Fruit fly (Drosophila melanogaster) whole organism, prepupa: ENCODE measurements around the gene bab1.
A peak's percentile ranks its signal among the peaks of the same experiment; 100 is the strongest.

ENCODE experiments used
- CG10631 ChIP-seq: fragments of 200-800 bp; sonication (Bioruptor generic); optimal IDR thresholded peaks from 2 replicates; lab custom pipeline; 2016; ENCODE audit warnings: missing biosample characterization, missing genetic modification characterization
- CG11294 ChIP-seq: fragments of 200-800 bp; sonication (Bioruptor generic); IDR thresholded peaks from 2 replicates; pipeline ENCODE4 v1.3.6; 2022; ENCODE audit warnings: missing biosample characterization, missing genetic modification characterization
- CG11762 ChIP-seq: fragments of 200-800 bp; sonication (Bioruptor generic); optimal IDR thresholded peaks from 3 replicates; lab custom pipeline; 2016; ENCODE audit warnings: missing biosample characterization, missing genetic modification characterization; ENCODE audit not compliant: insufficient read depth
- CG11902 ChIP-seq: fragments of 200-800 bp; sonication (Bioruptor generic); optimal IDR thresholded peaks from 3 replicates; lab custom pipeline; 2016; ENCODE audit warnings: missing biosample characterization, missing genetic modification characterization
- CG15336 ChIP-seq: fragments of 200-800 bp; sonication (Bioruptor generic); IDR thresholded peaks from 2 replicates; pipeline ENCODE4 v1.3.6; 2022; ENCODE audit warnings: missing biosample characterization, missing genetic modification characterization
- CG1621 ChIP-seq: fragments of 200-800 bp; sonication (Bioruptor generic); optimal IDR thresholded peaks from 3 replicates; lab custom pipeline; 2018; ENCODE audit warnings: missing biosample characterization, mild to moderate bottlenecking, missing genetic modification characterization
- CG16779 ChIP-seq: fragments of 200-800 bp; sonication (Bioruptor generic); optimal IDR thresholded peaks from 3 replicates; lab custom pipeline; 2017; ENCODE audit warnings: missing biosample characterization, mild to moderate bottlenecking, missing genetic modification characterization
- CG31627 ChIP-seq: fragments of 200-800 bp; sonication (Bioruptor generic); optimal IDR thresholded peaks from 3 replicates; lab custom pipeline; 2016; ENCODE audit warnings: missing biosample characterization, missing genetic modification characterization
- CG32006 ChIP-seq: fragments of 200-800 bp; sonication (Bioruptor generic); optimal IDR thresholded peaks from 3 replicates; lab custom pipeline; 2017; ENCODE audit warnings: missing biosample characterization, mild to moderate bottlenecking, missing genetic modification characterization
- CG34406 ChIP-seq: fragments of 200-800 bp; sonication (Bioruptor generic); optimal IDR thresholded peaks from 3 replicates; lab custom pipeline; 2016; ENCODE audit warnings: missing biosample characterization, missing genetic modification characterization
- CG4318 ChIP-seq: fragments of 200-800 bp; sonication (Bioruptor generic); optimal IDR thresholded peaks from 3 replicates; lab custom pipeline; 2017; ENCODE audit warnings: missing biosample characterization, mild to moderate bottlenecking, missing genetic modification characterization
- CG6276 ChIP-seq: fragments of 200-800 bp; sonication (Bioruptor generic); optimal IDR thresholded peaks from 2 replicates; lab custom pipeline; 2017; ENCODE audit warnings: missing biosample characterization, mild to moderate bottlenecking, missing genetic modification characterization
- CG6792 ChIP-seq: fragments of 200-800 bp; sonication (Bioruptor generic); optimal IDR thresholded peaks from 3 replicates; lab custom pipeline; 2016; ENCODE audit warnings: missing biosample characterization, missing genetic modification characterization
- CG6854 ChIP-seq: fragments of 200-800 bp; sonication (Bioruptor generic); optimal IDR thresholded peaks from 2 replicates; lab custom pipeline; 2017; ENCODE audit warnings: missing biosample characterization, mild to moderate bottlenecking, missing genetic modification characterization
- CG8119 ChIP-seq: fragments of 200-800 bp; sonication (Bioruptor generic); IDR thresholded peaks from 3 replicates; pipeline ENCODE4 v1.3.6; 2022; ENCODE audit warnings: missing biosample characterization, missing genetic modification characterization
- CG8632 ChIP-seq: fragments of 200-800 bp; sonication (Bioruptor generic); optimal IDR thresholded peaks from 3 replicates; lab custom pipeline; 2016; ENCODE audit warnings: missing biosample characterization, missing genetic modification characterization
- CG9139 ChIP-seq: fragments of 200-800 bp; sonication (Bioruptor generic); optimal IDR thresholded peaks from 3 replicates; lab custom pipeline; 2017; ENCODE audit warnings: missing biosample characterization, mild to moderate bottlenecking, missing genetic modification characterization
- Eip75B ChIP-seq: fragments of 200-800 bp; sonication (Bioruptor generic); optimal IDR thresholded peaks from 3 replicates; lab custom pipeline; 2016; ENCODE audit warnings: missing biosample characterization, missing genetic modification characterization
- Eip78C ChIP-seq: fragments of 200-800 bp; sonication (Bioruptor generic); peaks from one replicate; lab custom pipeline; 2016; ENCODE audit warnings: missing biosample characterization, missing genetic modification characterization
- Gug ChIP-seq: fragments of 200-800 bp; sonication (Bioruptor generic); IDR thresholded peaks from 2 replicates; pipeline ENCODE4 v1.3.6; 2022; ENCODE audit warnings: missing biosample characterization, missing genetic modification characterization
- Hr38 ChIP-seq: sonication (Bioruptor generic); optimal IDR thresholded peaks from 2 replicates; lab custom pipeline; 2016; ENCODE audit warnings: missing biosample characterization, missing genetic modification characterization
- Hr39 ChIP-seq: fragments of 200-800 bp; sonication (Bioruptor generic); optimal IDR thresholded peaks from 2 replicates; lab custom pipeline; 2016; ENCODE audit warnings: missing biosample characterization, missing genetic modification characterization
- Hr4 ChIP-seq: fragments of 200-800 bp; sonication (Bioruptor generic); optimal IDR thresholded peaks from 3 replicates; lab custom pipeline; 2016; ENCODE audit warnings: missing biosample characterization, missing genetic modification characterization
- Lpt ChIP-seq: fragments of 200-800 bp; sonication (Bioruptor generic); optimal IDR thresholded peaks from 3 replicates; lab custom pipeline; 2016; ENCODE audit warnings: missing biosample characterization, missing genetic modification characterization
- Met ChIP-seq: fragments of 200-800 bp; sonication (Bioruptor generic); optimal IDR thresholded peaks from 3 replicates; lab custom pipeline; 2016; ENCODE audit warnings: missing biosample characterization, missing genetic modification characterization
- OdsH ChIP-seq: fragments of 200-800 bp; sonication (Bioruptor generic); optimal IDR thresholded peaks from 3 replicates; lab custom pipeline; 2016; ENCODE audit warnings: missing biosample characterization, missing genetic modification characterization
- Smox ChIP-seq: fragments of 200-800 bp; sonication (Bioruptor generic); optimal IDR thresholded peaks from 3 replicates; lab custom pipeline; 2016; ENCODE audit warnings: missing biosample characterization, missing genetic modification characterization
- Sox14 ChIP-seq: fragments of 200-800 bp; sonication (Bioruptor generic); optimal IDR thresholded peaks from 3 replicates; lab custom pipeline; 2016; ENCODE audit warnings: missing biosample characterization, missing genetic modification characterization
- Sox15 ChIP-seq: fragments of 200-800 bp; sonication (Bioruptor generic); optimal IDR thresholded peaks from 3 replicates; lab custom pipeline; 2016; ENCODE audit warnings: missing biosample characterization, missing genetic modification characterization
- achi ChIP-seq: fragments of 200-800 bp; sonication (Bioruptor generic); optimal IDR thresholded peaks from 3 replicates; lab custom pipeline; 2016; ENCODE audit warnings: missing biosample characterization, missing genetic modification characterization
- acj6 ChIP-seq: fragments of 200-800 bp; sonication (Bioruptor generic); optimal IDR thresholded peaks from 3 replicates; lab custom pipeline; 2016; ENCODE audit warnings: missing biosample characterization, missing genetic modification characterization
- cyc ChIP-seq: fragments of 200-800 bp; sonication (Bioruptor generic); optimal IDR thresholded peaks from 3 replicates; lab custom pipeline; 2016; ENCODE audit warnings: missing biosample characterization, missing genetic modification characterization
- dac ChIP-seq: fragments of 200-800 bp; sonication (Bioruptor generic); optimal IDR thresholded peaks from 2 replicates; lab custom pipeline; 2017; ENCODE audit warnings: missing biosample characterization, mild to moderate bottlenecking, missing genetic modification characterization
- eg ChIP-seq: fragments of 200-800 bp; sonication (Bioruptor generic); IDR thresholded peaks from 3 replicates; pipeline ENCODE4 v1.3.6; 2022; ENCODE audit warnings: missing biosample characterization, missing genetic modification characterization
- esn ChIP-seq: fragments of 200-800 bp; sonication (Bioruptor generic); optimal IDR thresholded peaks from 2 replicates; lab custom pipeline; 2016; ENCODE audit warnings: missing biosample characterization, mild to moderate bottlenecking, missing genetic modification characterization, moderate library complexity
- fd59A ChIP-seq: fragments of 200-800 bp; sonication (Bioruptor generic); optimal IDR thresholded peaks from 2 replicates; lab custom pipeline; 2017; ENCODE audit warnings: missing biosample characterization, mild to moderate bottlenecking, missing genetic modification characterization, missing genetic modification reagents
- fkh ChIP-seq: fragments of 200-800 bp; sonication (Bioruptor generic); optimal IDR thresholded peaks from 3 replicates; lab custom pipeline; 2017; ENCODE audit warnings: missing biosample characterization, mild to moderate bottlenecking, missing genetic modification characterization, moderate library complexity
- net ChIP-seq: fragments of 200-800 bp; sonication (Bioruptor generic); optimal IDR thresholded peaks from 3 replicates; lab custom pipeline; 2016; ENCODE audit warnings: missing biosample characterization, missing genetic modification characterization
- pdm3 ChIP-seq: fragments of 200-800 bp; sonication (Bioruptor generic); optimal IDR thresholded peaks from 3 replicates; lab custom pipeline; 2016; ENCODE audit warnings: missing biosample characterization, missing genetic modification characterization
- spab ChIP-seq: fragments of 200-800 bp; sonication (Bioruptor generic); optimal IDR thresholded peaks from 2 replicates; lab custom pipeline; 2017; ENCODE audit warnings: missing biosample characterization, mild to moderate bottlenecking, missing genetic modification characterization, missing genetic modification reagents
- svp ChIP-seq: fragments of 200-800 bp; sonication (Bioruptor generic); peaks from one replicate; lab custom pipeline; 2016; ENCODE audit warnings: missing biosample characterization, missing genetic modification characterization
- topi ChIP-seq: fragments of 200-800 bp; sonication (Bioruptor generic); optimal IDR thresholded peaks from 3 replicates; lab custom pipeline; 2016; ENCODE audit warnings: missing biosample characterization, missing genetic modification characterization
- vri ChIP-seq: fragments of 200-800 bp; sonication (Bioruptor generic); optimal IDR thresholded peaks from 3 replicates; lab custom pipeline; 2016; ENCODE audit warnings: missing biosample characterization, mild to moderate bottlenecking, missing genetic modification characterization

Gene bab1

DNA sequence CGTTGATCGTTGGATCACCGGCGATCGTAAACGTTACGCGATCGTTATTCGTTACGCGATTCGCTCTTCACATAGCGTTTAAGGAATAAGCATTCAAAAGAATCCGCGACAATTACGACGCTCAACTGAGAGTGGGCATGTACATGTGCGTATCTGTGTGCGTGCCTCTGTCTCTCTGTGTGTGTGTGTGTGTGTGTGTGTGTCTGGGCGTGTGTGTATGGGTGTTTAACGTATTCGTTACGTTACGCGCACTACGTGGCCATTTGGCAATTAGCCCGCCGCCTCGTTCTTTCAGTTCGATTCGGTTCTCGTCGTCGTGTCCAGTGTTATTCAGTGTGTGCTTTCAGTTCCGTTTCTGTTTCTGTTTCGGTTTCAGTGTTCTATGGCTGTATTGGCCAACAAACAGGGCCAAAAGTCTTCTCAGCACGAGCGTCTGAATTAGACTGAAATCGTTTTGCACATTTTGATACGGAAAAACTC is at the start of gene bab1:
bab1 (minus strand) TSS at position 430 of the 480 bp plus-strand sequence.
- TF ChIP-seq dac (GFP tag; lab: Kevin White, UChicago) (no peak), Eip78C (GFP tag; lab: Kevin White, UChicago) (peak; percentile 22)

DNA sequence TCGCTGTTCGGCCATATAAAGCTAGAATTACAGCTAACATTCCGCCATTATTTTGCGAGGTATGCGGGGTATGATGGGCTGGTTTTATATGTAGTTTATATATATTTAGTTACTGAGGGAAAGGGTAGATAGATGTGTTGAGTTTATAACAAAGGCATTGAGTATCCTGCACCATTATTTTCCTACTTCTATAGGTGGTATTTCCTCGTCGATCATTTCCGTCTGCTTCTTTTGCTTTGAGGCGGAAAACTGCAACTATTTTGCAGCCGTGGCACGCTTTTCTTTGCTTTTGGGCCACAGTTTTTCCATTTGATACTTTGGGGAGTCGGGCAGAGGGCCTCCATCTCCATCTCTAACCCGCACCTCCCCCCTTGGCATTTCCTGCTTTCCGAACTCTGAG is 48.3 kb upstream of the bab1 start:
- TF ChIP-seq CG15336 (0 out of 2 replicates have a peak, but pooled peaks have one; percentile 40), CG32006 (GFP tag; lab: Kevin White, UChicago) (peak; percentile 44), Smox (GFP tag; lab: Kevin White, UChicago) (peak; percentile 8), OdsH (GFP tag; lab: Kevin White, UChicago) (peak; percentile 20), achi (GFP tag; lab: Kevin White, UChicago) (peak; percentile 5), Eip75B (GFP tag; lab: Kevin White, UChicago) (no peak), Met (GFP tag; lab: Kevin White, UChicago) (no peak), Lpt (GFP tag; lab: Kevin White, UChicago) (no peak), net (peak; percentile 6), eg (GFP tag; lab: Robert Waterston, UW) (peak; percentile 49; the same call in 1 of the 3 replicates), CG34406 (no peak), pdm3 (GFP tag; lab: Kevin White, UChicago) (peak; percentile 6), CG31627 (GFP tag; lab: Kevin White, UChicago) (no peak), esn (peak; percentile 11), CG10631 (peak; percentile 6), Eip78C (GFP tag; lab: Kevin White, UChicago) (peak; percentile 36), Hr4 (GFP tag; lab: Kevin White, UChicago) (peak; percentile 39)

DNA sequence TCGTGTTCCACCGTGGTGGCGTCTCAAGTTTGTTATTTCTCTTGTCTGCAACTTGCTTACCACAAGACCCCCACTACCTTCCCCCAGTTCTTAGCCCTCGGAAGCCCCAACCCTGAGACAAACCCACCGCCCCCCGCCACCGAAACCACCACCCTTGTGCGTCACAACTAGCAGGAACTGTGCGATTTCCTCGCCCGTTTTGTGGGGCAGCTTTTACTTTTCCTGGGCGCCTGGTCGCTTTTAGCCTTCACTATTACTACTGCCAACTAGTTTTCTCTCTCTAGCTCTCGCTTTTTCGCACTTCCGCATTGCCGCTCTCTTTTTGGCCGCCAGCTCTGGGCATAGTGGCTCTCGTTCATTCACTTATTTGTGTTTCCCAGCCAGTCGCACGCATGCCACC is 45.6 kb upstream of the bab1 start:
- no peak for TF ChIP-seq Gug
- TF ChIP-seq Hr39 (GFP tag; lab: Kevin White, UChicago), result no peak
- no peak for TF ChIP-seq OdsH (GFP tag; lab: Kevin White, UChicago)
- no peak for TF ChIP-seq achi (GFP tag; lab: Kevin White, UChicago)

DNA sequence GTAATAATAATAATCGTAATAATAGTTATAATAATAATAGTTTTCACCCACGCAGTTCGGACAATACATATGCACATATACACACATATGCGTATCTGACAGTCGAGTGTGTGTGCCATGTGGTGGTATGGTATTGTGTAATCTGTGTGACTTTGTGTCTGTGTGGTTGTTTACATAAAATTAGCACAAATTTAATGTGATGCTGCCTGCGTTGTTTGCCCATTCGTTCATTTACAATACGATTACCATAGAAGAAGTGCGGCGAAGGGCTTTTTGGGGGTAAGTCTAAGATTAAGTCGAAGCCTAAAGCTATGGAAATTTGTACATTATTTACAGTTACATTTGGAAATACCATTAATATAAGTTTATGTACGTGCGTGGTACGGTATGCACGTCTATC is 39.6 kb upstream of the bab1 start:
- TF ChIP-seq CG11902 (GFP tag; lab: Kevin White, UChicago) (no peak), fkh (GFP tag; lab: Kevin White, UChicago) (peak; percentile 77)

DNA sequence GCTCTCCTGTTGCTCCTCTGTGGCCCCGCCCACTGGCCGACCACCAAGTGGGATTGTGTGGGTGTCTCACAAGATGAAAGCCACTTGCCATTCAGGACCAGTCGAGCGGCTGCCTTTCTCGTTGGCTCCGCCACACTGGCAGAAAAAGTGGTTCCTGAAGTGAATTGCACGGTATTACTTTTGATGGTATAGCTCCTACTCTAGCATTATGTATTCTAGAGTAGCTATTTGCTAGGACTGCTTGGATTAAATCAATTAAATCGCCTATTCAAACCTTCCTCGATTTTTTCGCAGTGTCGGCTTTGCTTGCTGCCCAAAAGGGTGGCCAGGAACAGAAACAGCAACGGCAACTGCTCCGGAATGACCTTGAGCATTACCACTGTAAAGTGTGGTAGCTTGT is 38.5 kb upstream of the bab1 start:
- no peak for TF ChIP-seq CG1621 (tag; lab: Kevin White, UChicago)
- TF ChIP-seq CG10631, result peak; percentile 1
- no peak for TF ChIP-seq CG9139 (GFP tag; lab: Kevin White, UChicago)
- peak; percentile 40 for TF ChIP-seq Eip75B (GFP tag; lab: Kevin White, UChicago)
- TF ChIP-seq Lpt (GFP tag; lab: Kevin White, UChicago), result no peak
- peak; percentile 22; the same call in 1 of the 2 replicates for TF ChIP-seq CG15336
- TF ChIP-seq Gug, result peak; percentile 59
- TF ChIP-seq vri, result no peak
- no peak for TF ChIP-seq CG16779 (tag; lab: Kevin White, UChicago)
- TF ChIP-seq pdm3 (GFP tag; lab: Kevin White, UChicago), result no peak
- TF ChIP-seq fkh (GFP tag; lab: Kevin White, UChicago), result no peak
- no peak for TF ChIP-seq Hr38 (GFP tag; lab: Kevin White, UChicago)
- TF ChIP-seq Hr4 (GFP tag; lab: Kevin White, UChicago), result no peak
- TF ChIP-seq net, result no peak
- no peak for TF ChIP-seq CG8119
- TF ChIP-seq Sox14 (GFP tag; lab: Kevin White, UChicago), result no peak
- no peak for TF ChIP-seq CG4318 (GFP tag; lab: Kevin White, UChicago)
- peak; percentile 3 for TF ChIP-seq fd59A (GFP tag; lab: Kevin White, UChicago)
- TF ChIP-seq CG6854 (GFP tag; lab: Kevin White, UChicago), result no peak
- no peak for TF ChIP-seq CG6276
- no peak for TF ChIP-seq Sox15
- no peak for TF ChIP-seq CG6792 (GFP tag; lab: Kevin White, UChicago)
- TF ChIP-seq OdsH (GFP tag; lab: Kevin White, UChicago), result no peak
- TF ChIP-seq CG31627 (GFP tag; lab: Kevin White, UChicago), result peak; percentile 3
- TF ChIP-seq esn, result peak; percentile 8
- TF ChIP-seq spab (GFP tag; lab: Kevin White, UChicago), result peak; percentile 62
- TF ChIP-seq CG8632 (GFP tag; lab: Kevin White, UChicago), result no peak
- no peak for TF ChIP-seq CG11294
- TF ChIP-seq topi (GFP tag; lab: Kevin White, UChicago), result peak; percentile 44
- peak; percentile 39 for TF ChIP-seq CG11762 (GFP tag; lab: Kevin White, UChicago)
- peak; percentile 17 for TF ChIP-seq acj6
- TF ChIP-seq cyc (GFP tag; lab: Kevin White, UChicago), result peak; percentile 47
- peak; percentile 80 for TF ChIP-seq svp (GFP tag; lab: Kevin White, UChicago)
